Worm (Caenorhabditis elegans): Measurements from ENCODE around the gene C55C3.7.

Gene C55C3.7

DNA sequence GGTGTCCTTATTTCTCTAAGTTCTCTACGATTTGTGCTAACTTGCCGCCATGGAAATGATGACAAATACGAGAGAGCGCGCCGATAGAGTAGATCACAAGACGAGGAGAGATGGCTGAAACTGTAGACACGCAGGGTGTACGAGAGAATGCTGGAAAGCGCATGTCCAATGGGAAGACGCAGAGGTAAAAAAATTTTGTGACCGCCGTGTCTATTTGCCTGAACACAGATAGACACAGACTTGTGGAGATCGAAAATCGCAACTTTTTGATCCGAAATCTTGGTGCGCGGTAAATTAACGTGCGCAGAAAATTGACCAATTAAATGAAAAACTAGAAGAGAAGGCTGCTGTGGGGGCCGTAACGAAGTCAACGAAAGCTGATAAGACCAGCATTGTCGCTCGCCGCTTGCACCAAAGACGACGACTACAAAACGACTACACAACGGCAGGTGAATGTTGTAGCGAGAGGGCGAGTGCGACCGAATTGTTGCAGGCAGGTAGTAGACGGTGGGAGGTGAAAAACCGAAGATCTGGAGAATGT lies 25.3 kb downstream of the C55C3.7 start (continued):
- no peak for TF ChIP-seq aly-2 (tag; optimal IDR thresholded peaks at IDR 0.05)
- TF ChIP-seq fkh-2 (tag; optimal IDR thresholded peaks at IDR 0.05) = no peak

DNA sequence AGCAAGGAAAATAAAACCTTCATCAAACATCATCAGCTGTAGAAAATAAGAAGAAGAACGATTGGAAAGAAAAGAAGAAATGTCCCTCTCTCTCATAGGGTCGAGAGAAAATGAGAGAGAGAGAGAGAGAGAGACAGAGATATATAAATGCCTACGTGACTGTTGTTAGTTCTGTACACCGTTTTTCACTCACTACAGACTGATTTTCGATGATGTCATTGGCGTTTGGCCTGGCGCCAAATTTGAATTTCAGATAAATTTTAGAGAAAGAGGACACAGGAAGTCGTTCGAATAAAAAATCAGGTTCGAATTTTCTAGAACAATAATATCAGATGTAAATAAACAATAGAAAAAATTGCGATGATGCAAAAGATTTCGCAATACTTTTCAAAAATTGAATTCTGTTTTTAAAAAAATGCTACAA lies 26.5 kb downstream of the C55C3.7 start:
- TF ChIP-seq daf-12 (tag; optimal IDR thresholded peaks at IDR 0.05) (no peak), nhr-77 (tag; optimal IDR thresholded peaks at IDR 0.05) (no peak), lsy-12 (tag; optimal IDR thresholded peaks at IDR 0.05) (peak; percentile 36), nfya-1 (tag; optimal IDR thresholded peaks at IDR 0.05; ENCODE audit: insufficient read depth) (peak; percentile 46), R02D3.7 (tag; optimal IDR thresholded peaks at IDR 0.05) (peak; percentile 49), egl-27 (tag; optimal IDR thresholded peaks at IDR 0.05) (peak; percentile 29), nhr-25 (tag; optimal IDR thresholded peaks at IDR 0.05) (peak; percentile 84), skn-1 (tag; optimal IDR thresholded peaks at IDR 0.05) (no peak), elt-3 (tag; optimal IDR thresholded peaks at IDR 0.05) (peak in 1 of 3 experiments; percentile 5), unc-62 (GFP tag; optimal IDR thresholded peaks at IDR 0.05) (no peak), aly-2 (tag; optimal IDR thresholded peaks at IDR 0.05) (no peak), sea-2 (GFP tag; optimal IDR thresholded peaks at IDR 0.05) (no peak), pha-4 (tag; optimal IDR thresholded peaks at IDR 0.05) (peak; percentile 24), egl-5 (tag; optimal IDR thresholded peaks at IDR 0.05) (no peak), nhr-43 (tag; optimal IDR thresholded peaks at IDR 0.05; ENCODE audit: poor library complexity, severe bottlenecking) (peak; percentile 87), eor-1 (tag; optimal IDR thresholded peaks at IDR 0.05) (no peak), ceh-9 (tag; optimal IDR thresholded peaks at IDR 0.05) (no peak), pqm-1 (tag; optimal IDR thresholded peaks at IDR 0.05) (peak; percentile 72), ztf-4 (tag; optimal IDR thresholded peaks at IDR 0.05) (no peak), elt-1 (tag; optimal IDR thresholded peaks at IDR 0.05) (no peak), nhr-28 (tag; optimal IDR thresholded peaks at IDR 0.05) (no peak), nhr-12 (tag; optimal IDR thresholded peaks at IDR 0.05) (no peak), mdl-1 (tag; optimal IDR thresholded peaks at IDR 0.05) (no peak), jun-1 (tag; optimal IDR thresholded peaks at IDR 0.05) (peak; percentile 66), ZK546.5 (tag; optimal IDR thresholded peaks at IDR 0.05) (no peak), nhr-23 (tag; optimal IDR thresholded peaks at IDR 0.05) (peak; percentile 87), zag-1 (tag; optimal IDR thresholded peaks at IDR 0.05) (no peak), lin-15B (tag; optimal IDR thresholded peaks at IDR 0.05) (peak; percentile 94), mml-1 (tag; optimal IDR thresholded peaks at IDR 0.05) (no peak), lin-39 (tag; optimal IDR thresholded peaks at IDR 0.05) (no peak), elt-2 (tag; optimal IDR thresholded peaks at IDR 0.05) (peak; percentile 51)

DNA sequence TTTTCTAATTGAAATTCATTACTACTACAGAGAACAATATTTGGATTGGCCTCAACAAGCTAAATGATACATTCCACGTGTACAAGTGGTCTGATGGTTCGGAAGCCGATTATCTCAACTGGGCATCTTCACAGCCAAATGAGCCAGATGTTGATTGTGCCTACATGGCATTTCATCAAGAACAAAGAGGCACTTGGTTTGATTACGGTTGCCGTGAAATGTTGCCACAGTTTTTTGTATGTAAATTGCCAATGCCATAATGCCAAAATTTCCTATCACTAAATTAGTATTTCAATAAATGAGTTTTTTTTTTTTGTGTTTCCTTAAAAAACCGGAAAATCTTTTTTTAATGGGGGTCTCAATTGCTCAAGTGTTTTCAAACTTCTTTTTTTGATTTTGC lies 27.8 kb downstream of the C55C3.7 start:
- TF ChIP-seq egl-27 (tag; optimal IDR thresholded peaks at IDR 0.05) = no peak
- TF ChIP-seq nhr-12 (tag; optimal IDR thresholded peaks at IDR 0.05) = no peak
- no peak for TF ChIP-seq R02D3.7 (tag; optimal IDR thresholded peaks at IDR 0.05)
- no peak for TF ChIP-seq nhr-43 (tag; optimal IDR thresholded peaks at IDR 0.05; ENCODE audit: poor library complexity, severe bottlenecking)
- no peak for TF ChIP-seq mdl-1 (tag; optimal IDR thresholded peaks at IDR 0.05)
- no peak for TF ChIP-seq fos-1 (tag; optimal IDR thresholded peaks at IDR 0.05)
- TF ChIP-seq pqm-1 (tag; optimal IDR thresholded peaks at IDR 0.05) = no peak
- no peak for TF ChIP-seq unc-39 (tag; optimal IDR thresholded peaks at IDR 0.05)

DNA sequence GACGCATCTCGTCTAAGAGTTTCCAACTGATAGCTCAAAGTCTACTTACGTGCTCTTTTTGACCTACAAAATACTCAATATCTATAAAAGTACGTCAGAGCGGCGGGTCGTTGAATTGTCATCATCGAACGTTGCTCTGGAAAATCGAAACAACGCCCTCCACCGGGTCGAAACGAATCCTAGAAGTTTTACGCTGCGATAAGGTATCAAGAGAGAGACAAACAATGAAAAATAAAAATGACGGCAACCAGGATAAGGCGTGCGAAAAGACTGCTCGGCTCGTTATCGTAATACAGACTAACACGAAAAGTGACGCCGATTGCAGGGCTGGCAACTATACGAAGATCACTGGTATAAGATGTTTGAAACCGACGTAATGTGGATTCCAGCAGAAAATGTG lies 28.2 kb downstream of the C55C3.7 start:
- TF ChIP-seq elt-2 (tag; optimal IDR thresholded peaks at IDR 0.05) (peak; percentile 92), jun-1 (tag; optimal IDR thresholded peaks at IDR 0.05) (peak; percentile 71), fkh-2 (tag; optimal IDR thresholded peaks at IDR 0.05) (no peak), pqm-1 (tag; optimal IDR thresholded peaks at IDR 0.05) (peak; percentile 64)

DNA sequence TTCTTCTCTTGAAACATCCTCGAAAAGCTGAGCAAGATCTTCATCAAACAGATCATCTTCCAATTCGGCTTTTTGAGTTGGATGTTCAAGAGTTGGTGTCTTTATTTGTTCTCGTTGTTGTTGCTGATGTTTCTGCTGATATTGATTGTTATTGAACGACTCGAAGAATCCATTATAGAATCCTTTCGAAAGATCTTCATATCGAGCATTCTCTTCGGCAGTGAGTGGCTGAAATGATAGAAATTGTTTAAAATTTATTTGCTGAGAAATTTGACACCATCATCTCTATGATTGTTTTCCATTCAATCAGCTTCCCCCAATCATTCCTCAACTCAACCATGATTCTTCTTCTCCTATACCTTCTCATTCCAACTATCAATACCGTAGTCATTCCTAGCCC lies 28.8 kb downstream of the C55C3.7 start, which contains the start of gene clec-178:
Gene clec-178, plus strand, starts transcription at position 301 of the 400 bp plus-strand sequence.
- no peak for TF ChIP-seq zag-1 (tag; optimal IDR thresholded peaks at IDR 0.05)
- no peak for TF ChIP-seq pqm-1 (tag; optimal IDR thresholded peaks at IDR 0.05)
- TF ChIP-seq fkh-2 (tag; optimal IDR thresholded peaks at IDR 0.05) = no peak
- no peak for TF ChIP-seq nhr-12 (tag; optimal IDR thresholded peaks at IDR 0.05)
- no peak for TF ChIP-seq hmg-11 (tag; optimal IDR thresholded peaks at IDR 0.05)
- TF ChIP-seq unc-39 (tag; optimal IDR thresholded peaks at IDR 0.05) = no peak

Measured in whole organism, L3 larva.